Worm (Caenorhabditis elegans): ENCODE measurements around the gene C03G6.17.

C03G6.17 gene

DNA sequence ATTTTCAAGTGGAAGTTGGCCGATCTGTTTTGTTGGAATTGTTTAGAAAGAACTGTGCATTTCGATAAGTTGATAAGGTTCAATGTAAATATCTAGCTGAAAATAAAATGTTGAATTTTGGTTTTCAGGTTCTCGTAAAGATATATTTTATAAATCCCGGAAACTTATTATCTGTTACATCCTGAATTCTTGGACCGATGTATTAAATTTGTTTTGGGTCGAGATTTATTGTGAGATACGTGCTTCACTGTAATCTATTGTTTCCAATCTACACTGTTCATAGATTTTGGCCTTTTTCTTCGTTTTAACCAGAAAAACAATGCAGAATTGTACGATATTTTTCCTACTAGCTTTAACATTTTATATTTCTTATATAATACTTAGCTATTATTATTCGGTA, 23.8 kb downstream of the C03G6.17 start, which contains the start of gene C03G6.6:
Gene C03G6.6, plus strand, starts transcription at position 301 of the 400 bp plus-strand sequence.
- no peak for TF ChIP-seq ztf-6 (GFP tag; IDR thresholded peaks at IDR 0.05)
- TF ChIP-seq ztf-3 (GFP tag; optimal IDR thresholded peaks at IDR 0.05): no peak
- no peak for TF ChIP-seq nhr-179 (tag; optimal IDR thresholded peaks at IDR 0.05)
- TF ChIP-seq nhr-120 (GFP tag; IDR thresholded peaks at IDR 0.05): no peak
- no peak for TF ChIP-seq mcd-1 (GFP tag; IDR thresholded peaks at IDR 0.05)
- TF ChIP-seq ZK185.1 (tag; optimal IDR thresholded peaks at IDR 0.05; ENCODE audit: poor library complexity, severe bottlenecking): no peak
- no peak for TF ChIP-seq lin-54 (GFP tag; optimal IDR thresholded peaks at IDR 0.05)
- TF ChIP-seq tbx-9 (tag; optimal IDR thresholded peaks at IDR 0.05; ENCODE audit: borderline replicate concordance): no peak
- TF ChIP-seq egrh-3 (GFP tag; IDR thresholded peaks at IDR 0.05): no peak
- TF ChIP-seq aptf-2 (GFP tag; conservative IDR thresholded peaks at IDR 0.05): no peak
- TF ChIP-seq hsf-1 (GFP tag; IDR thresholded peaks at IDR 0.05): no peak
- TF ChIP-seq attf-5 (GFP tag; optimal IDR thresholded peaks at IDR 0.05): no peak
- no peak for TF ChIP-seq ztf-26 (tag; optimal IDR thresholded peaks at IDR 0.05)
- TF ChIP-seq akir-1 (GFP tag; optimal IDR thresholded peaks at IDR 0.05): no peak
- TF ChIP-seq bed-2 (GFP tag; IDR thresholded peaks at IDR 0.05): no peak
- no peak for TF ChIP-seq snpc-1.3 (tag; optimal IDR thresholded peaks at IDR 0.05; ENCODE audit: insufficient read depth)
- TF ChIP-seq ekl-4 (GFP tag; IDR thresholded peaks at IDR 0.05): no peak
- TF ChIP-seq zfh-2 (GFP tag; conservative IDR thresholded peaks at IDR 0.05): no peak
- TF ChIP-seq rcor-1 (GFP tag; IDR thresholded peaks at IDR 0.05): no peak

DNA sequence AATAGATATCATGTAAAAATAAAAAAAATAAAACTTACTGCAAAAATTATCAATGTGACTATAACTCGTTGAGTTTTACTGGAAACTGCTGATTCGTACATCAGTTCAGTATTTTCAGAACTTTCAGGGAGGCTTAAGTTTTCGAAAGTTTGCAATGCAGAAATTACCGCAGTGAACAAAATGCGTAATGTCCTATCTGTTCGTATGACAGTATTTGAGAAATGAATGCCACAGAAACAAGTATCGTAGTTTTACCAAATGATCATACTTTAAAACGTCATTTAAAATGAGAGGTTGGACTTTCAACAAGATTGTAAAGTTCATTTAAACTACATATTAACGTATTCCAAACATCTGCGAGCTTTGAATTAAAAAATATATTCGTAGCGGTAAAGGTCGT, 24.2 kb downstream of the C03G6.17 start, which contains the start of gene C03G6.21:
Gene C03G6.21, minus strand, starts transcription at position 101 of the 400 bp plus-strand sequence.
- TF ChIP-seq ZK185.1 (tag; optimal IDR thresholded peaks at IDR 0.05; ENCODE audit: poor library complexity, severe bottlenecking) (no peak), lsy-27 (tag; optimal IDR thresholded peaks at IDR 0.05; ENCODE audit: borderline replicate concordance, insufficient read depth) (no peak)

- no peak for TF ChIP-seq unc-62 (GFP tag; optimal IDR thresholded peaks at IDR 0.05)
- TF ChIP-seq mxl-1 (tag; optimal IDR thresholded peaks at IDR 0.05): no peak
- TF ChIP-seq F37B4.10 (GFP tag; IDR thresholded peaks at IDR 0.05): no peak
- no peak for TF ChIP-seq Y95B8A.8 (GFP tag; IDR thresholded peaks at IDR 0.05)
These were observed 25.4 kb downstream of the C03G6.17 start, which contains the start of gene tag-293 for ce11 chrV:7355464-7355863. TSS of gene tag-293 (minus strand) at chrV:7355564.

ce11 chrV:7353602-7354001, 27.3 kb downstream of the C03G6.17 start:
- no peak for TF ChIP-seq ztf-25 (GFP tag; IDR thresholded peaks at IDR 0.05)
- TF ChIP-seq lin-40 (tag; optimal IDR thresholded peaks at IDR 0.05): no peak
- TF ChIP-seq nhr-179 (tag; optimal IDR thresholded peaks at IDR 0.05): no peak
- no peak for TF ChIP-seq lsy-27 (tag; optimal IDR thresholded peaks at IDR 0.05; ENCODE audit: borderline replicate concordance, insufficient read depth)
- no peak for TF ChIP-seq hlh-26 (GFP tag; conservative IDR thresholded peaks at IDR 0.05)
- TF ChIP-seq ztf-26 (tag; optimal IDR thresholded peaks at IDR 0.05): no peak
- TF ChIP-seq Y95B8A.8 (GFP tag; IDR thresholded peaks at IDR 0.05): no peak
- TF ChIP-seq Y53F4B.3 (GFP tag; IDR thresholded peaks at IDR 0.05): no peak
- TF ChIP-seq ceh-100 (GFP tag; IDR thresholded peaks at IDR 0.05): no peak
- no peak for TF ChIP-seq rcor-1 (GFP tag; IDR thresholded peaks at IDR 0.05)
- TF ChIP-seq Y56A3A.18 (GFP tag; IDR thresholded peaks at IDR 0.05): no peak
- TF ChIP-seq lsl-1 (GFP tag; optimal IDR thresholded peaks at IDR 0.05): no peak
- no peak for TF ChIP-seq nhr-90 (tag; optimal IDR thresholded peaks at IDR 0.05)
- no peak for TF ChIP-seq ceh-58 (GFP tag; IDR thresholded peaks at IDR 0.05)
- TF ChIP-seq egrh-3 (GFP tag; IDR thresholded peaks at IDR 0.05): no peak
- no peak for TF ChIP-seq ceh-79 (tag; optimal IDR thresholded peaks at IDR 0.05)
- no peak for TF ChIP-seq F57C9.4 (tag; optimal IDR thresholded peaks at IDR 0.05)
- TF ChIP-seq Y53G8AR.9 (GFP tag; conservative IDR thresholded peaks at IDR 0.05): no peak
- TF ChIP-seq nfya-2 (GFP tag; IDR thresholded peaks at IDR 0.05): no peak

Measured in whole organism, young adult.